Worm (Caenorhabditis elegans) whole organism, late embryonic: ENCODE measurements around the gene ZC373.3.
A peak's percentile ranks its signal among the peaks of the same experiment; 100 is the strongest.

Experiments
- C38D4.7 ChIP-seq: fragments of 200-800 bp; sonication (Bioruptor generic); optimal IDR thresholded peaks from 2 replicates; lab custom pipeline; 2018; ENCODE audit warnings: mild to moderate bottlenecking, missing genetic modification characterization, moderate library complexity, missing compliant biosample characterization
- F13H6.1 ChIP-seq: sonication (generic microtip); optimal IDR thresholded peaks from 2 replicates; lab custom pipeline; 2016; ENCODE audit warnings: missing genetic modification characterization, missing compliant biosample characterization
- K02D7.2 ChIP-seq: sonication (generic microtip); optimal IDR thresholded peaks from 2 replicates; lab custom pipeline; 2017; ENCODE audit warnings: mild to moderate bottlenecking, missing genetic modification characterization, missing compliant biosample characterization
- K09A11.1 ChIP-seq: sonication (generic microtip); optimal IDR thresholded peaks from 2 replicates; lab custom pipeline; 2017; ENCODE audit warnings: antibody characterized with exemption, mild to moderate bottlenecking, missing genetic modification characterization, missing compliant biosample characterization; ENCODE audit not compliant: insufficient read depth
- Y22D7AL.16 ChIP-seq: sonication (generic microtip); optimal IDR thresholded peaks from 2 replicates; lab custom pipeline; 2016; ENCODE audit warnings: missing genetic modification characterization, missing compliant biosample characterization
- ahr-1 ChIP-seq: sonication (generic microtip); optimal IDR thresholded peaks from 2 replicates; lab custom pipeline; 2016; ENCODE audit warnings: missing genetic modification characterization, missing compliant biosample characterization
- ama-1 ChIP-seq: fragments of 150-350 bp; optimal IDR thresholded peaks from 2 replicates; lab custom pipeline; 2014
- ceh-18 ChIP-seq: sonication (generic microtip); optimal IDR thresholded peaks from 2 replicates; lab custom pipeline; 2016; ENCODE audit warnings: missing genetic modification characterization, missing compliant biosample characterization
- ceh-19 ChIP-seq: fragments of 200-800 bp; sonication (Bioruptor generic); optimal IDR thresholded peaks from 2 replicates; lab custom pipeline; 2018; ENCODE audit warnings: mild to moderate bottlenecking, missing genetic modification characterization, missing compliant biosample characterization
- ceh-2 ChIP-seq: sonication (generic microtip); optimal IDR thresholded peaks from 2 replicates; lab custom pipeline; 2016; ENCODE audit warnings: missing genotype, missing genetic modification characterization, missing compliant biosample characterization
- ceh-24 ChIP-seq: sonication (generic microtip); optimal IDR thresholded peaks from 2 replicates; lab custom pipeline; 2016; ENCODE audit warnings: mild to moderate bottlenecking, missing genetic modification characterization, missing compliant biosample characterization
- ceh-30 ChIP-seq: fragments of 150-350 bp; optimal IDR thresholded peaks from 2 replicates; lab custom pipeline; 2014; ENCODE audit warnings: missing biosample characterization, missing genetic modification characterization
- ceh-31 ChIP-seq: sonication (generic microtip); optimal IDR thresholded peaks from 2 replicates; lab custom pipeline; 2016; ENCODE audit warnings: missing genetic modification characterization, missing compliant biosample characterization
- ceh-45 ChIP-seq: fragments of 200-800 bp; sonication (Bioruptor generic); IDR thresholded peaks from 2 replicates; pipeline ENCODE4 v1.3.6; 2022; ENCODE audit warnings: missing genetic modification reagents, missing genetic modification characterization, missing compliant biosample characterization
- ceh-6 ChIP-seq: fragments of 200-800 bp; sonication (Bioruptor generic); optimal IDR thresholded peaks from 2 replicates; lab custom pipeline; 2018; ENCODE audit warnings: mild to moderate bottlenecking, missing genetic modification characterization, missing compliant biosample characterization
- che-1 ChIP-seq: sonication (generic microtip); optimal IDR thresholded peaks from 2 replicates; lab custom pipeline; 2016; ENCODE audit warnings: mild to moderate bottlenecking, missing genetic modification characterization, missing compliant biosample characterization
- dmd-4 ChIP-seq: sonication (generic microtip); optimal IDR thresholded peaks from 2 replicates; lab custom pipeline; 2016; ENCODE audit warnings: borderline replicate concordance, missing genetic modification characterization, missing compliant biosample characterization
- elt-2 ChIP-seq: sonication (generic microtip); optimal IDR thresholded peaks from 2 replicates; lab custom pipeline; 2016; ENCODE audit warnings: missing genetic modification reagents, missing genetic modification characterization, missing compliant biosample characterization
- eyg-1 ChIP-seq: sonication (generic microtip); optimal IDR thresholded peaks from 2 replicates; lab custom pipeline; 2016; ENCODE audit warnings: missing genotype, missing genetic modification characterization, missing compliant biosample characterization
- fkh-10 ChIP-seq: fragments of 150-350 bp; optimal IDR thresholded peaks from 2 replicates; lab custom pipeline; 2014; ENCODE audit warnings: missing biosample characterization, missing genetic modification reagents, missing genetic modification characterization
- fkh-6 ChIP-seq: sonication (generic microtip); optimal IDR thresholded peaks from 2 replicates; lab custom pipeline; 2016; ENCODE audit warnings: missing genetic modification characterization, missing compliant biosample characterization
- gmeb-2 ChIP-seq: sonication (generic microtip); optimal IDR thresholded peaks from 2 replicates; lab custom pipeline; 2016; ENCODE audit warnings: missing genetic modification characterization, inconsistent platforms, missing compliant biosample characterization
- hlh-13 ChIP-seq: fragments of 200-800 bp; sonication (Bioruptor generic); optimal IDR thresholded peaks from 2 replicates; lab custom pipeline; 2018; ENCODE audit warnings: mild to moderate bottlenecking, missing genetic modification characterization, missing compliant biosample characterization
- hlh-30 ChIP-seq: sonication (generic microtip); optimal IDR thresholded peaks from 2 replicates; lab custom pipeline; 2017; ENCODE audit warnings: antibody characterized with exemption, missing genetic modification characterization, missing compliant biosample characterization; ENCODE audit not compliant: insufficient read depth
- hlh-6 ChIP-seq: sonication (generic microtip); optimal IDR thresholded peaks from 2 replicates; lab custom pipeline; 2016; ENCODE audit warnings: missing genotype, missing genetic modification characterization, missing compliant biosample characterization
- lim-6 ChIP-seq: sonication (generic microtip); optimal IDR thresholded peaks from 2 replicates; lab custom pipeline; 2016; ENCODE audit warnings: missing genetic modification characterization, missing compliant biosample characterization
- madf-2 ChIP-seq: sonication (generic microtip); optimal IDR thresholded peaks from 2 replicates; lab custom pipeline; 2017; ENCODE audit warnings: missing genetic modification characterization, missing compliant biosample characterization
- nfya-1 ChIP-seq: sonication (generic microtip); optimal IDR thresholded peaks from 2 replicates; lab custom pipeline; 2017; ENCODE audit warnings: missing genetic modification characterization, mild to moderate bottlenecking, missing compliant biosample characterization, antibody characterized with exemption, moderate library complexity
- npax-4 ChIP-seq: sonication (generic microtip); optimal IDR thresholded peaks from 2 replicates; lab custom pipeline; 2016; ENCODE audit warnings: missing genetic modification characterization, missing compliant biosample characterization
- odd-2 ChIP-seq: sonication (generic microtip); optimal IDR thresholded peaks from 2 replicates; lab custom pipeline; 2017; ENCODE audit warnings: antibody characterized with exemption, mild to moderate bottlenecking, missing genetic modification characterization, missing compliant biosample characterization
- pag-3 ChIP-seq: sonication (generic microtip); optimal IDR thresholded peaks from 2 replicates; lab custom pipeline; 2016; ENCODE audit warnings: missing compliant biosample characterization, missing genetic modification characterization, borderline replicate concordance
- pax-1 ChIP-seq: fragments of 150-350 bp; optimal IDR thresholded peaks from 2 replicates; lab custom pipeline; 2014; ENCODE audit warnings: missing biosample characterization, missing genetic modification characterization
- pqm-1 ChIP-seq: sonication (generic microtip); optimal IDR thresholded peaks from 2 replicates; lab custom pipeline; 2016; ENCODE audit warnings: missing genetic modification characterization, missing compliant biosample characterization
- pros-1 ChIP-seq: fragments of 150-350 bp; optimal IDR thresholded peaks from 2 replicates; lab custom pipeline; 2014; ENCODE audit warnings: missing biosample characterization, missing genetic modification reagents, missing genetic modification characterization
- ref-2 ChIP-seq: sonication (generic microtip); optimal IDR thresholded peaks from 2 replicates; lab custom pipeline; 2016; ENCODE audit warnings: missing genetic modification characterization, missing compliant biosample characterization
- rnt-1 ChIP-seq: sonication (generic microtip); optimal IDR thresholded peaks from 2 replicates; lab custom pipeline; 2016; ENCODE audit warnings: missing genetic modification characterization, missing compliant biosample characterization
- sdc-2 ChIP-seq: sonication (generic microtip); optimal IDR thresholded peaks from 2 replicates; lab custom pipeline; 2016; ENCODE audit warnings: missing genotype, missing genetic modification characterization, missing compliant biosample characterization
- syd-9 ChIP-seq: sonication (generic microtip); optimal IDR thresholded peaks from 2 replicates; lab custom pipeline; 2016; ENCODE audit warnings: mild to moderate bottlenecking, missing genetic modification characterization, moderate library complexity, missing compliant biosample characterization
- tbx-2 ChIP-seq: sonication (generic microtip); optimal IDR thresholded peaks from 2 replicates; lab custom pipeline; 2016; ENCODE audit warnings: missing genetic modification characterization, missing compliant biosample characterization
- tbx-7 ChIP-seq: sonication (generic microtip); optimal IDR thresholded peaks from 2 replicates; lab custom pipeline; 2016; ENCODE audit warnings: missing genotype, missing genetic modification characterization, missing compliant biosample characterization
- unc-42 ChIP-seq: sonication (generic microtip); optimal IDR thresholded peaks from 2 replicates; lab custom pipeline; 2016; ENCODE audit warnings: missing genotype, missing genetic modification characterization, missing compliant biosample characterization
- unc-55 ChIP-seq: sonication (generic microtip); optimal IDR thresholded peaks from 2 replicates; lab custom pipeline; 2017; ENCODE audit warnings: missing biosample characterization, missing genetic modification reagents, missing genetic modification characterization
- unc-86 ChIP-seq: sonication (generic microtip); optimal IDR thresholded peaks from 2 replicates; lab custom pipeline; 2016; ENCODE audit warnings: missing genetic modification characterization, missing compliant biosample characterization

The ZC373.3 gene

DNA sequence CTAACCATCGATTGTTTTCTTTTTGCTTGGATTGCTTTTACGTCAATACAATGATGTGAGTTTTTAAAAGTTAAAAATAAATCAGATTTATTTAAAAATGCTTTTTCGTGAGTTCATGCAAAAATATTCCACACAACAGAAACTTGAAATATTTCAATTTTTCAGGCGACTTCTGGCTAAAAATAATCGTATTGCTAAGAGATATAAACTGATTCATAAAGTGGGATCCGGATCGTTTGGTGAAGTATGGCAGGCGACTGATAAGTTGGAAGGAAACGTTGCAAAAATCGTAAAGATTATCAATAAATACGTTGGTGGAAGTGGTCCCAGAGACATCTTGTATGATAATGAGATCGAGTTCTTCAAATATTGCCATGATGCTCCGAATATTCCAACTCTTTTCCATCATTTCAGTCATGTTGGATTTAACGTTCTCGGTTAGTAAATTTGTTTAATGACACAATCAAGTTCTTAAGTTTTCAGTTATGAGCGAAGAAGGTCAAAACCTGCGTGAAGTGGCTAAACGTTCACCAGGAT, at the start of gene ZC373.3:
Gene ZC373.3, plus strand, starts transcription at position 51 of the 537 bp plus-strand sequence.
- TF ChIP-seq eyg-1 (tag; lab: Kevin White, UChicago) (no peak), ceh-6 (GFP tag; lab: Kevin White, UChicago) (no peak), unc-86 (no peak), hlh-30 (tag; lab: Kevin White, UChicago) (no peak), ceh-2 (no peak), hlh-13 (GFP tag; lab: Kevin White, UChicago) (no peak), ahr-1 (tag; lab: Kevin White, UChicago) (no peak)

DNA sequence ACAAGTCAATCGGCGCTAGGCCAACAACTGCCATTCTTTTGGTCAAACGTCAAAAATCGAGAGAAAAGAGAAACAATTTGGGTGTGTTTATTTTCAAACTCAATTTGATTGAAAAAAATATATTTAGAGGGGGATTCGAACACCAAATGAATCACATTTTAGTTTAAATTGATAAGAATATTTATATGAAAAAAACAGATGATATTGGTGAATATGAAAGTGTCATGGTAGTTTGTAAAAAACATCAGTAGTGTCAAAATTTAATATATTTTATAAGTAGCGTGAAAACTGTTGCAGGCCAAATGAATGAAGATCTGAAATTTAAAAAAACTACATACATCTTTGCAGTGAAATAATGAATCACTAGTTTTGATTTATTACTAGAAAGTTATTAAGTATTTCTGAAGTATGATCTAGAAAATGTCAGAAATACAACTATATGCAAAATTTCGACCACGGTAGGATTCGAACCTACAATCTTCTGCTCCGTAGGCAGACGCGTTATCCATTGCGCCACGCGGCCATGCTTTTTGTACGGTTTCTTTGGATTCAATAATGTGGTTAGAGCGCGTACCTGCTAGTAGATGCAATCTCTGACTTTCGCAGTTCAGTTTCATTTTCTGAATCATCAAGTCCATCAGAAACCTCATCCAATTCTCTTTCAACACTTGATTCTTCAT, 42.2 kb upstream of the ZC373.3 start, which contains the start of gene F19C6.4:
Gene F19C6.4, minus strand, starts transcription at position 51 of the 680 bp plus-strand sequence.
- no peak for TF ChIP-seq lim-6 (tag; lab: Kevin White, UChicago)
- TF ChIP-seq C38D4.7 (GFP tag; lab: Kevin White, UChicago), result no peak
- TF ChIP-seq ceh-19 (GFP tag; lab: Kevin White, UChicago), result no peak
- TF ChIP-seq hlh-6, result no peak
- TF ChIP-seq fkh-10 (GFP tag; lab: Kevin White, UChicago), result no peak
- no peak for TF ChIP-seq rnt-1
- no peak for TF ChIP-seq nfya-1 (tag; lab: Kevin White, UChicago)
- TF ChIP-seq, all 69 proteins: peak for 0

DNA sequence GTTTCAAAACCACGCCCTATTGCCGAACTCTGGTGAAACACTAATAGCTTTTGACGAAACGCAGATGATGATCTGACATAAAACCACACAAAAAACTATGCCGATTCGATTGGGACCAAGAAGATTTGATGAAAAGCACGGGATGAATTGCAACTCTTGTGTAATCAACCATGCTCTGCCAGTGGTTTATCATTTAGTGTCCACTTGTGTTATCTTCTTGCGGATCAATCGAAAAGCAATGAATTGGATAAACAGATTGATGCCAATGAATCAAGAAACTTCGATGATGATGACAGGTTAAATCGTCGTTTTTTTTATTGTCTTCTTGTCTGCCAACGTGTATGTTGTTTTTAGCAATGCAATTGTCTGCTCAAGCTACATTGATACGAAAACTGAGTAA, 38.3 kb upstream of the ZC373.3 start, which contains the start of gene F42G10.1:
Gene F42G10.1, minus strand, starts transcription at position 151 of the 400 bp plus-strand sequence.
- TF ChIP-seq ceh-45 (GFP tag; lab: Robert Waterston, UW) (no peak), nfya-1 (tag; lab: Kevin White, UChicago) (no peak), ceh-24 (tag; lab: Kevin White, UChicago) (no peak), hlh-6 (no peak), ceh-6 (GFP tag; lab: Kevin White, UChicago) (no peak), gmeb-2 (no peak), ceh-18 (tag; lab: Kevin White, UChicago) (no peak), fkh-6 (no peak), tbx-7 (tag; lab: Kevin White, UChicago) (no peak), K09A11.1 (tag; lab: Kevin White, UChicago) (no peak), che-1 (tag; lab: Kevin White, UChicago) (no peak), ref-2 (tag; lab: Kevin White, UChicago) (no peak), npax-4 (tag; lab: Kevin White, UChicago) (no peak), pag-3 (tag; lab: Kevin White, UChicago) (no peak), elt-2 (tag; lab: Kevin White, UChicago) (no peak), ama-1 (lab: Kevin White, UChicago) (no peak), pqm-1 (tag; lab: Kevin White, UChicago) (no peak)
- TF ChIP-seq, all 69 proteins: peak for 0

DNA sequence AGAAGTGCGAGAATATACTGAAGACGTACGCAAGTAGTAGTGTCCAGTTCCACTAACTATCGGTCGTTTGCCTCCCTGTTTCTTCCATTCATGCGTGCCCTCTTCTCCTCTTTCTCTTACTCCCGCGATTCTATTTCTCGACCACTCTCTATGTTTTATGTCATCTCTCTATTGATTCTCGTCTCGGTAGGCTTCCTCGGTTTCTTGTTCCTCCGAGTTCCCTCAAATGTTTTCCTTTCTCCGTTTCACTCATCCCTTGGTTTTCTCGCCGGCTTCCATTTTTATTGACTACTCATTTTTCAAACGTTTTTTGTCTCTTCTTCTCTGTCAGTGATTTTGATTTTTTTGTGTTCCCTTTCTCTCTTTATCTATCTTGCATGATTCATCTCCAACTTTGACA, 34.0 kb upstream of the ZC373.3 start:
- TF ChIP-seq hlh-13 (GFP tag; lab: Kevin White, UChicago), result no peak
- no peak for TF ChIP-seq K09A11.1 (tag; lab: Kevin White, UChicago)
- no peak for TF ChIP-seq syd-9
- no peak for TF ChIP-seq sdc-2
- TF ChIP-seq K02D7.2 (tag; lab: Kevin White, UChicago), result no peak
- TF ChIP-seq nfya-1 (tag; lab: Kevin White, UChicago), result peak; percentile 5
- TF ChIP-seq madf-2 (tag; lab: Kevin White, UChicago), result peak; percentile 4
- no peak for TF ChIP-seq pag-3 (tag; lab: Kevin White, UChicago)
- TF ChIP-seq pros-1 (tag; lab: Kevin White, UChicago), result no peak
- TF ChIP-seq F13H6.1 (tag; lab: Kevin White, UChicago), result peak; percentile 0
- TF ChIP-seq unc-86, result no peak
- TF ChIP-seq unc-55 (GFP tag; lab: Kevin White, UChicago), result peak; percentile 10
- TF ChIP-seq ceh-18 (tag; lab: Kevin White, UChicago), result peak; percentile 65
- peak; percentile 61 for TF ChIP-seq unc-42 (tag; lab: Kevin White, UChicago)
- TF ChIP-seq ceh-30 (tag; lab: Kevin White, UChicago), result no peak
- peak; percentile 33 for TF ChIP-seq ref-2 (tag; lab: Kevin White, UChicago)
- TF ChIP-seq Y22D7AL.16 (tag; lab: Kevin White, UChicago), result no peak
- no peak for TF ChIP-seq npax-4 (tag; lab: Kevin White, UChicago)
- no peak for TF ChIP-seq dmd-4 (tag; lab: Kevin White, UChicago)
- no peak for TF ChIP-seq C38D4.7 (GFP tag; lab: Kevin White, UChicago)
- TF ChIP-seq ceh-2, result no peak
- TF ChIP-seq odd-2 (tag; lab: Kevin White, UChicago), result no peak
- TF ChIP-seq lim-6 (tag; lab: Kevin White, UChicago), result no peak
- TF ChIP-seq ceh-31 (tag; lab: Kevin White, UChicago), result peak; percentile 46
- no peak for TF ChIP-seq che-1 (tag; lab: Kevin White, UChicago)
- TF ChIP-seq pax-1, result peak; percentile 91
- peak; percentile 10 for TF ChIP-seq tbx-2 (tag; lab: Kevin White, UChicago)
- no peak for TF ChIP-seq rnt-1
